Fruit fly (Drosophila melanogaster) whole organism, embryonic: Measurements from ENCODE around the gene Gdi.

Experiments used
- Abd-B ChIP-seq: fragments of 200-800 bp; sonication (Bioruptor generic); optimal IDR thresholded peaks from 2 replicates; lab custom pipeline; 2018; ENCODE audit warnings: missing biosample characterization, mild to moderate bottlenecking, missing genetic modification characterization, moderate library complexity
- Atf-2 ChIP-seq: fragments of 200-800 bp; sonication (Bioruptor generic); optimal IDR thresholded peaks from 2 replicates; lab custom pipeline; 2016; ENCODE audit warnings: missing biosample characterization, missing genetic modification characterization
- CG10267 ChIP-seq: fragments of 200-800 bp; sonication (Bioruptor generic); optimal IDR thresholded peaks from 2 replicates; lab custom pipeline; 2018; ENCODE audit warnings: missing biosample characterization, mild to moderate bottlenecking, missing genetic modification characterization, moderate library complexity
- CG11504 ChIP-seq: fragments of 200-800 bp; sonication (Bioruptor generic); optimal IDR thresholded peaks from 3 replicates; lab custom pipeline; 2019; ENCODE audit warnings: missing biosample characterization, mild to moderate bottlenecking, missing genetic modification characterization, moderate library complexity
- CG11560 ChIP-seq: fragments of 200-800 bp; sonication (Bioruptor generic); IDR thresholded peaks from 3 replicates; pipeline ENCODE4 v1.3.6; 2022; ENCODE audit warnings: missing biosample characterization, missing genetic modification characterization
- CG12236 ChIP-seq: fragments of 200-800 bp; sonication (Bioruptor generic); optimal IDR thresholded peaks from 2 replicates; lab custom pipeline; 2016; ENCODE audit warnings: missing biosample characterization, missing genetic modification characterization
- CG13123 ChIP-seq: fragments of 200-800 bp; sonication (Bioruptor generic); optimal IDR thresholded peaks from 2 replicates; lab custom pipeline; 2016; ENCODE audit warnings: missing biosample characterization, missing genetic modification characterization
- CG13287 ChIP-seq: fragments of 200-800 bp; sonication (Bioruptor generic); IDR thresholded peaks from 2 replicates; pipeline ENCODE4 v1.3.6; 2022; ENCODE audit warnings: missing biosample characterization, missing genetic modification characterization; ENCODE audit not compliant: partially characterized antibody
- CG13624 ChIP-seq: fragments of 200-800 bp; sonication (Bioruptor generic); optimal IDR thresholded peaks from 2 replicates; lab custom pipeline; 2016; ENCODE audit warnings: missing biosample characterization, missing genetic modification characterization
- CG14860 ChIP-seq: fragments of 200-800 bp; sonication (Bioruptor generic); IDR thresholded peaks from 3 replicates; pipeline ENCODE4 v1.3.6; 2022; ENCODE audit warnings: missing biosample characterization, missing genetic modification characterization; ENCODE audit not compliant: partially characterized antibody
- CG15601 ChIP-seq: fragments of 200-800 bp; sonication (Bioruptor generic); optimal IDR thresholded peaks from 3 replicates; lab custom pipeline; 2019; ENCODE audit warnings: missing biosample characterization, mild to moderate bottlenecking, missing genetic modification characterization, moderate library complexity
- CG17385 ChIP-seq: fragments of 200-800 bp; sonication (Bioruptor generic); optimal IDR thresholded peaks from 3 replicates; lab custom pipeline; 2018; ENCODE audit warnings: missing biosample characterization, mild to moderate bottlenecking, missing genetic modification characterization
- CG18262 ChIP-seq: fragments of 200-800 bp; optimal IDR thresholded peaks from 3 replicates; lab custom pipeline; 2019; ENCODE audit warnings: missing biosample characterization, mild to moderate bottlenecking, missing genetic modification characterization, moderate library complexity
- CG1832 ChIP-seq: fragments of 200-800 bp; sonication (Bioruptor generic); optimal IDR thresholded peaks from 2 replicates; lab custom pipeline; 2017; ENCODE audit warnings: missing biosample characterization, mild to moderate bottlenecking, missing genetic modification characterization, inconsistent platforms
- CG2875 ChIP-seq: fragments of 200-800 bp; sonication (Bioruptor generic); optimal IDR thresholded peaks from 2 replicates; lab custom pipeline; 2017; ENCODE audit warnings: missing biosample characterization, mild to moderate bottlenecking, missing genetic modification characterization, missing genetic modification reagents
- CG34376 ChIP-seq: fragments of 200-800 bp; sonication (Bioruptor generic); optimal IDR thresholded peaks from 2 replicates; lab custom pipeline; 2018; ENCODE audit warnings: missing biosample characterization, mild to moderate bottlenecking, missing genetic modification characterization
- CG7271 ChIP-seq: fragments of 200-800 bp; sonication (Bioruptor generic); optimal IDR thresholded peaks from 2 replicates; lab custom pipeline; 2018; ENCODE audit warnings: missing biosample characterization, mild to moderate bottlenecking, missing genetic modification characterization, moderate library complexity
- CG7556 ChIP-seq: fragments of 200-800 bp; sonication (Bioruptor generic); optimal IDR thresholded peaks from 2 replicates; lab custom pipeline; 2017; ENCODE audit warnings: missing biosample characterization, mild to moderate bottlenecking, missing genetic modification characterization
- CrebB ChIP-seq: fragments of 200-800 bp; sonication (Bioruptor generic); optimal IDR thresholded peaks from 3 replicates; lab custom pipeline; 2018; ENCODE audit warnings: missing biosample characterization, mild to moderate bottlenecking, missing genetic modification characterization
- D19B ChIP-seq: fragments of 200-800 bp; sonication (Bioruptor generic); optimal IDR thresholded peaks from 2 replicates; lab custom pipeline; 2017; ENCODE audit warnings: missing biosample characterization, mild to moderate bottlenecking, missing genetic modification characterization
- Gsc ChIP-seq: fragments of 200-800 bp; sonication (Bioruptor generic); IDR thresholded peaks from 2 replicates; pipeline ENCODE4 v1.3.6; 2022; ENCODE audit warnings: missing biosample characterization, missing genetic modification characterization
- Gug ChIP-seq: fragments of 200-800 bp; sonication (Bioruptor generic); IDR thresholded peaks from 4 replicates; pipeline ENCODE4 v1.3.6; 2022; ENCODE audit warnings: missing biosample characterization, missing genetic modification characterization
- HmgZ ChIP-seq: fragments of 200-800 bp; sonication (Bioruptor generic); optimal IDR thresholded peaks from 2 replicates; lab custom pipeline; 2018; ENCODE audit warnings: missing biosample characterization, mild to moderate bottlenecking, missing genetic modification characterization
- Hmx ChIP-seq: fragments of 200-800 bp; sonication (Bioruptor generic); optimal IDR thresholded peaks from 2 replicates; lab custom pipeline; 2016; ENCODE audit warnings: missing biosample characterization, missing genetic modification characterization
- MTF-1 ChIP-seq: fragments of 200-800 bp; sonication (Bioruptor generic); optimal IDR thresholded peaks from 2 replicates; lab custom pipeline; 2018; ENCODE audit warnings: missing biosample characterization, mild to moderate bottlenecking, missing genetic modification characterization, borderline replicate concordance
- Mad ChIP-seq: fragments of 200-800 bp; sonication (Bioruptor generic); optimal IDR thresholded peaks from 2 replicates; lab custom pipeline; 2016; ENCODE audit warnings: missing biosample characterization, missing genetic modification characterization
- Mes4 ChIP-seq: fragments of 200-800 bp; sonication (Bioruptor generic); optimal IDR thresholded peaks from 2 replicates; lab custom pipeline; 2016; ENCODE audit warnings: missing biosample characterization, missing genetic modification characterization
- NC2α ChIP-seq: fragments of 200-800 bp; sonication (Bioruptor generic); optimal IDR thresholded peaks from 2 replicates; lab custom pipeline; 2016; ENCODE audit warnings: missing biosample characterization, missing genetic modification characterization
- NC2β ChIP-seq: fragments of 200-800 bp; sonication (Bioruptor generic); optimal IDR thresholded peaks from 2 replicates; lab custom pipeline; 2016; ENCODE audit warnings: missing biosample characterization, missing genetic modification characterization
- Ptx1 ChIP-seq: fragments of 200-800 bp; sonication (Bioruptor generic); IDR thresholded peaks from 2 replicates; pipeline ENCODE4 v1.3.6; 2022; ENCODE audit warnings: missing biosample characterization, missing genetic modification characterization
- Tbp ChIP-seq: fragments of >200 bp; optimal IDR thresholded peaks from 2 replicates; lab custom pipeline; 2018; ENCODE audit warnings: missing biosample characterization, missing genetic modification characterization
- ab ChIP-seq: fragments of 200-800 bp; sonication (Bioruptor generic); optimal IDR thresholded peaks from 2 replicates; lab custom pipeline; 2016; ENCODE audit warnings: missing biosample characterization, missing genetic modification characterization
- ac ChIP-seq: fragments of 200-800 bp; sonication (Bioruptor generic); optimal IDR thresholded peaks from 3 replicates; lab custom pipeline; 2017; ENCODE audit warnings: missing biosample characterization, mild to moderate bottlenecking, missing genetic modification characterization
- al ChIP-seq: fragments of 200-800 bp; sonication (Bioruptor generic); IDR thresholded peaks from 2 replicates; pipeline ENCODE4 v1.3.6; 2022; ENCODE audit warnings: missing biosample characterization, missing genetic modification characterization
- aop ChIP-seq: fragments of 200-800 bp; sonication (Bioruptor generic); IDR thresholded peaks from 2 replicates; pipeline ENCODE4 v1.3.6; 2022; ENCODE audit warnings: missing biosample characterization, missing genetic modification characterization
- br ChIP-seq: fragments of >200 bp; optimal IDR thresholded peaks from 2 replicates; lab custom pipeline; 2017
- crol ChIP-seq: fragments of 200-800 bp; sonication (Bioruptor generic); IDR thresholded peaks from 2 replicates; pipeline ENCODE4 v1.3.6; 2022; ENCODE audit warnings: missing biosample characterization, missing genetic modification characterization
- dpn ChIP-seq, 2 experiments: fragments of 200-800 bp; sonication (Bioruptor generic); optimal IDR thresholded peaks; 3 replicates each; lab custom pipeline; 2016; ENCODE audit warnings: missing biosample characterization in 2 of 2, missing genetic modification characterization in 2 of 2
- fd102C ChIP-seq: fragments of 200-800 bp; sonication (Bioruptor generic); optimal IDR thresholded peaks from 2 replicates; lab custom pipeline; 2018; ENCODE audit warnings: missing biosample characterization, mild to moderate bottlenecking, missing genetic modification characterization, moderate library complexity
- ftz-f1 ChIP-seq: fragments of 200-800 bp; sonication (Bioruptor generic); optimal IDR thresholded peaks from 2 replicates; lab custom pipeline; 2016; ENCODE audit warnings: missing biosample characterization, missing genetic modification characterization
- hbn ChIP-seq: fragments of 200-800 bp; sonication (Bioruptor generic); IDR thresholded peaks from 2 replicates; pipeline ENCODE4 v1.3.6; 2022; ENCODE audit warnings: missing biosample characterization, missing genetic modification characterization; ENCODE audit not compliant: partially characterized antibody
- nerfin-1 ChIP-seq: fragments of 200-800 bp; sonication (Bioruptor generic); optimal IDR thresholded peaks from 3 replicates; lab custom pipeline; 2019; ENCODE audit warnings: missing biosample characterization, mild to moderate bottlenecking, missing genetic modification characterization, moderate library complexity
- pum ChIP-seq: fragments of 200-800 bp; sonication (Bioruptor generic); optimal IDR thresholded peaks from 2 replicates; lab custom pipeline; 2016; ENCODE audit warnings: missing biosample characterization, missing genetic modification characterization
- shn ChIP-seq: fragments of 200-800 bp; sonication (Bioruptor generic); optimal IDR thresholded peaks from 3 replicates; lab custom pipeline; 2016; ENCODE audit warnings: missing biosample characterization, missing genetic modification characterization
- sima ChIP-seq: fragments of 200-800 bp; sonication (Bioruptor generic); optimal IDR thresholded peaks from 2 replicates; lab custom pipeline; 2016; ENCODE audit warnings: missing biosample characterization, missing genetic modification characterization
- stwl ChIP-seq: fragments of 200-800 bp; sonication (Bioruptor generic); optimal IDR thresholded peaks from 3 replicates; lab custom pipeline; 2018; ENCODE audit warnings: missing biosample characterization, mild to moderate bottlenecking, missing genetic modification characterization, moderate library complexity
- tgo ChIP-seq: fragments of 200-800 bp; sonication (Bioruptor generic); IDR thresholded peaks from 3 replicates; pipeline ENCODE4 v1.3.6; 2022; ENCODE audit warnings: missing biosample characterization, missing genetic modification characterization
- tio ChIP-seq: fragments of 200-800 bp; sonication (Bioruptor generic); optimal IDR thresholded peaks from 2 replicates; lab custom pipeline; 2017; ENCODE audit warnings: missing biosample characterization, missing genetic modification characterization, inconsistent platforms
- tna ChIP-seq: fragments of 200-800 bp; sonication (Bioruptor generic); IDR thresholded peaks from 2 replicates; pipeline ENCODE4 v1.3.6; 2022; ENCODE audit warnings: missing biosample characterization, missing genetic modification characterization; ENCODE audit not compliant: partially characterized antibody

Gene Gdi

DNA sequence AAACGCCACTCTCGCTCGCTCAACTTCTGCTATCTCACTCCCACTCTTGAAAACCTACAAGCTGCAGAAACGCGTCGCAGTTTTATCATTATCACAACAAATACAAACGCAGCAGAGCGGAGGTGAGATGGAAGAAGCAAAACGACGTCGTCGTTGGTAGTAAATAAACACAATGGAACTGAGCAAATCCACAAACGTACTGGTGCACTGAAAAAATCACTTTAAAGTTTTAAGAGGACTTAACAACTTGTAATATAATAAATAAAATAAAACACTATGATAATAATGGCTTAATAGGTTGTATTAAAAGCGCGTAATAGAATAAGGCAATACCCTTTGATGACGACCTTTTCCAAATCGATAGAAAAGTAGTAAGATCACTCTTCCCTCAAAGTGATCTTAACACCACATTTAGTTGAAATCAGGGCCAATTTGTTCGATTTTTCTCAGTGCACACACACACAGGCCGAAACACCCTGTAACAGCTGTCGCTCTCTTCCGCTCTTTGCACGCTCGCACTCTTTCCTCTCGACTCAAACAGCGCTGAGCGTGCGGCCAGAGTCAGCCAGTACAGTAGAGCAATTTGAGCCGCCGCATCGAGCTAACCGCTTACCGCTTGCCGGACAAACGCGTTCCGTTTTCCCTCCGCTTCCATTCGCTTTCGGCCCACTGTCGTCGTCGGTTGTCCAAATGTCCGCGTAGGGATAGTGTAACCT is 45.3 kb downstream of the Gdi start (continued):
- TF ChIP-seq hbn (GFP tag; lab: Robert Waterston, UW) (no peak), D19B (peak; percentile 81), NC2α (peak; percentile 59), Abd-B (GFP tag; lab: Kevin White, UChicago) (peak; percentile 97), pum (GFP tag; lab: Kevin White, UChicago) (peak; percentile 89), CG11504 (tag; lab: Kevin White, UChicago) (peak; percentile 88), CG15601 (peak; percentile 94), tgo (peak; percentile 96), Gug (peak; percentile 92), CG13123 (GFP tag; lab: Kevin White, UChicago) (peak; percentile 86), CG1832 (GFP tag; lab: Kevin White, UChicago) (peak; percentile 78), Gsc (GFP tag; lab: Robert Waterston, UW) (no peak; the same call in 1 of the 2 replicates), dpn (GFP tag; optimal IDR thresholded peaks at IDR 0.05; lab: Kevin White, UChicago) (peak; percentile 89 to 97), CG18262 (peak; percentile 98), HmgZ (peak; percentile 94), CG14860 (GFP tag; lab: Robert Waterston, UW) (no peak), CG13624 (GFP tag; lab: Kevin White, UChicago) (peak; percentile 39), shn (GFP tag; lab: Kevin White, UChicago) (peak; percentile 64), stwl (tag; lab: Kevin White, UChicago) (peak; percentile 30), tna (GFP tag; lab: Robert Waterston, UW) (peak; percentile 42; the same call in 1 of the 2 replicates), br (lab: Kevin White, UChicago) (no peak), Mes4 (peak; percentile 47), CG10267 (tag; lab: Kevin White, UChicago) (peak; percentile 95), MTF-1 (GFP tag; lab: Kevin White, UChicago) (peak; percentile 18), Hmx (peak; percentile 82), Mad (peak; percentile 88), CG34376 (GFP tag; lab: Kevin White, UChicago) (peak; percentile 94), al (GFP tag; lab: Robert Waterston, UW) (peak; percentile 94), sima (GFP tag; lab: Kevin White, UChicago) (peak; percentile 71), crol (peak; percentile 42; the same call in 1 of the 2 replicates), NC2β (GFP tag; lab: Kevin White, UChicago) (peak; percentile 74), CG12236 (GFP tag; lab: Kevin White, UChicago) (peak; percentile 72), fd102C (peak; percentile 96), CrebB (tag; lab: Kevin White, UChicago) (peak; percentile 75), CG11560 (tag; lab: Robert Waterston, UW) (peak; percentile 86), CG7271 (tag; lab: Kevin White, UChicago) (peak; percentile 75), aop (GFP tag; lab: Robert Waterston, UW) (peak; percentile 67), CG17385 (GFP tag; lab: Kevin White, UChicago) (peak; percentile 90), CG2875 (GFP tag; lab: Kevin White, UChicago) (peak; percentile 93), ac (GFP tag; lab: Kevin White, UChicago) (peak; percentile 97), Ptx1 (peak; percentile 97), Atf-2 (GFP tag; lab: Kevin White, UChicago) (peak; percentile 90), Tbp (no peak), ab (peak; percentile 61), tio (GFP tag; lab: Kevin White, UChicago) (peak; percentile 93), nerfin-1 (tag; lab: Kevin White, UChicago) (peak; percentile 95), CG13287 (GFP tag; lab: Robert Waterston, UW) (peak; percentile 35; the same call in 1 of the 2 replicates), ftz-f1 (peak; percentile 5), CG7556 (peak; percentile 97)
